Worm (Caenorhabditis elegans): ENCODE measurements around the gene ttx-1.

ce11 chrV:20087635-20088034 lies 23.7 kb upstream of the ttx-1 start, which contains the start of gene fre-1:
- TF ChIP-seq unc-62 (GFP tag; optimal IDR thresholded peaks at IDR 0.05) (no peak), nhr-25 (tag; optimal IDR thresholded peaks at IDR 0.05) (no peak), nhr-28 (tag; optimal IDR thresholded peaks at IDR 0.05) (no peak)

Measured in whole organism, L3 larva.